Worm (Caenorhabditis elegans): Measurements from ENCODE around the gene tag-153.

The tag-153 gene

DNA sequence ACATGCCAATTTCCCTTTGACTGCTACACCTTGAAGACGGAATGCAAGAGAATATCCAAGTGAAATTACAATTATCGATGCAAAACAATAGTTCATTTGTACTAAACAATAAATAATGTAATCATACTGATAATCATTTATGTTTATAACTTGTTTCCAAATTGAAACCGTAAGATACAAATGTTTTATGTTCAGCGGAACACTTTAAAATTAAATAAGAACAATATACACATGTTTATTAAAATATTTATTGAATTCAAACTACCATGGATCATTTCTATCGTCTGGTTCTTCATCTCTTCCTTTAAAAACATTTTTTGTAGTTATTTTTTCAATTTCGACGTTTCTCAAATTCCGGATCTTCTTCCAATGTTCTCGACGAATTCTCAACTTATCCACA, 32.5 kb downstream of the tag-153 start, which contains the start of gene ttr-40:
TSS of gene ttr-40 (minus strand) at position 101 of the 400 bp plus-strand sequence.
- TF ChIP-seq daf-12 (tag; optimal IDR thresholded peaks at IDR 0.05) (no peak), nhr-25 (tag; optimal IDR thresholded peaks at IDR 0.05) (no peak), fkh-2 (tag; optimal IDR thresholded peaks at IDR 0.05) (no peak), nhr-237 (tag; optimal IDR thresholded peaks at IDR 0.05) (no peak), nhr-28 (tag; optimal IDR thresholded peaks at IDR 0.05) (no peak)

DNA sequence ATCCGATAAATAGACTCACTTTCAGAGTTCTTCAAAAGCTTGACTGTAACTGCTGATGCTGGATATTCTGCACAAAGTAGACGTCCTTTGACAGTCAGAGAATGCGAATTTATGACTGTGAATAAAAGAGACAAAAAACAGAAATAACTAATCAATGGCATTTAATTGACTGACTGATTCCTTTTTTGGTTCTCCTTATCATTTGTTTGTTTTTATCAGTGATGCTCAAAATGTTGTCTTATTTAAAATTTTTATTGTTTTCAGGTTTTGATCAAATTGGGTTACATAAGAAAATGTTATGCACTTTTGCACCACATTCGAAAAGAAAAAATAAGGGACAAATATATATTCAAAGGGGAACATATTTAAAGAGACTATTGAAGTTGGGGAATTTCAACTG, 33.5 kb downstream of the tag-153 start, which contains the start of gene ttr-49:
TSS of gene ttr-49 (minus strand) at position 171 of the 400 bp plus-strand sequence.
- TF ChIP-seq egl-27 (tag; optimal IDR thresholded peaks at IDR 0.05) (no peak), elt-2 (tag; optimal IDR thresholded peaks at IDR 0.05) (peak; percentile 64), pqm-1 (tag; optimal IDR thresholded peaks at IDR 0.05) (peak; percentile 24)

DNA sequence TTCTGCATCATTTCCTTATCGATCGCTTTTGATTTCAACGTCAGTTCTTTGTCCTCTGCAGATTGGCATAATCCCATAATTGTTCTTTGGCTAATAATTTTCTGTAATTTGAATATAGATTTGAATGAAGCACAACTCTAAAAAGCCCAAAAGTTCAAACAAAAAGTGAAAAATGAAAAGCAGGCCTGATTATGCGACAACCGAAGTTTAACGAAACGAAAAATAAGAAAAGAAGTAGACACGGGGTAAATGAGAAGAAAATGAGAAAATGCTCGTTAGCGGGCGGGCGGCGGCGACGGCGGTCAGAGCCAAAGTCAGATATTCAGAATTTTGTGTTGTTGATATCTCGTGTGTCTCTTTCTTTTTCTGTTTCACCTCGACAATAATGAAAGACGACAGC, 36.8 kb downstream of the tag-153 start, which contains the start of gene gpa-3:
TSS of gene gpa-3 (minus strand) at position 101 of the 400 bp plus-strand sequence.
- no peak for TF ChIP-seq lin-39 (tag; optimal IDR thresholded peaks at IDR 0.05)
- TF ChIP-seq ZK546.5 (tag; optimal IDR thresholded peaks at IDR 0.05), result no peak
- TF ChIP-seq tbx-2 (tag; optimal IDR thresholded peaks at IDR 0.05), result no peak
- no peak for TF ChIP-seq ceh-16 (tag; optimal IDR thresholded peaks at IDR 0.05)
- no peak for TF ChIP-seq lin-15B (tag; optimal IDR thresholded peaks at IDR 0.05)
- no peak for TF ChIP-seq elt-3 (tag; optimal IDR thresholded peaks at IDR 0.05)
- no peak for TF ChIP-seq egl-5 (tag; optimal IDR thresholded peaks at IDR 0.05)
- no peak for TF ChIP-seq nhr-77 (tag; optimal IDR thresholded peaks at IDR 0.05)
- no peak for TF ChIP-seq nhr-237 (tag; optimal IDR thresholded peaks at IDR 0.05)

DNA sequence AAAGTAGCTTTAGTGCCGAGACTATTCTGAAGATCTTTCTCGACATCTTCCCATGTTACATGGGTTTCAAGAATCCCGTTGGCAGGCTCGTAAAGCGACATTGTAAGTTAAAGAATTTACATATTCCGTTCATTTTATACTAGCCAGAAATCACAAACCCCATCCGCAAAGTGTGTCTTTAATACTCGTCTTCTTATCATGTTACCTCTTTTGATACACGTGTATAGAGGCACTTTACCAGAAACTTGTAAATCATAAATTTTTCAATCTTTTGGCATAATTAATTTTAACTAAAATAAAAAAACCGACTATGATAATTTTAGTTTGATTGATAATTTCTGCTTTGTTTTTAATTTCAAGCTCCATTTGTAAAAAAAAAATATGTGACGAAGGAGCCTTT, 48.1 kb downstream of the tag-153 start, which contains the start of gene E02C12.6:
TSS of gene E02C12.6 (minus strand) at position 101 of the 400 bp plus-strand sequence.
- TF ChIP-seq elt-2 (tag; optimal IDR thresholded peaks at IDR 0.05) (no peak), zag-1 (tag; optimal IDR thresholded peaks at IDR 0.05) (no peak)

DNA sequence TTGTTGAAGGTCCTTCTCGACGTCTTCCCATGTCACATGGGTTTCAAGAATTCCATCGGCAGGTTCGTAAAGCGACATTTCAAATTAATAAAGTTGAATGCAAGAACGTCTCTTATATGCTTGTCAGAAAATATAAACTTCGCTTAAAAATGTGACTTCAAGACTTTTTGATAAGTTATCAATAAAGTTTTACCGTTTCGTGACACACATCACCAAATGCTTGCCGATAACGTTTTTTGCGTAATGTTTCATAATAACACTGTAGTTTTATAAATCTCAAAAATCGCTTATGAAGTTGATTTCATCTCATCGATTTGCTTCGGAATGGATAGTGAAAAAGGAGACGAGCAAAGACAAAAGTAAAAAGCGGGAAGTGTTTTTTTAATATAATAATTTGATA, 50.6 kb downstream of the tag-153 start, which contains the start of gene E02C12.8:
TSS of gene E02C12.8 (minus strand) at position 141 of the 400 bp plus-strand sequence.
- TF ChIP-seq snpc-4 (tag; optimal IDR thresholded peaks at IDR 0.05) (no peak), elt-2 (tag; optimal IDR thresholded peaks at IDR 0.05) (peak; percentile 85), pqm-1 (tag; optimal IDR thresholded peaks at IDR 0.05) (peak; percentile 75)

DNA sequence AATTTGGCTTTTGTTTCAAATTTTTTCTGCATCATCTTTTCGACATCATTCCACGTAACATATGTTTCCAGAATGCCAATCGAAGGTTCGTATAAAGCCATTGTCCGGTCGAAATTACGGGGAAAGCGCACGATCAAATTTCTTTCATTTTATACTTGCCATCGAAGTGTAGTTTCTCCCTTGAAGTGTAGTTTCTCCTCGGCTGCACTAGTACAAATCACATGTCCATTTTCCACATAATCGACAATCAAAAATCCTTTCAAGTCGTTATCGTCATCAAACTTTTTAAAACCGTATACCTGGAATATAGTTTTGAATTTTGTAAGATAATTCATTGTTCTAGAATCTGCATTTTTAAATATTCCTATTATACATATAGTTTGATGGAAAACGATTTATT, 52.5 kb downstream of the tag-153 start, which contains the start of gene E02C12.9:
TSS of gene E02C12.9 (minus strand) at position 101 of the 400 bp plus-strand sequence.
- TF ChIP-seq mdl-1 (tag; optimal IDR thresholded peaks at IDR 0.05) (no peak), tbx-2 (tag; optimal IDR thresholded peaks at IDR 0.05) (no peak), R02D3.7 (tag; optimal IDR thresholded peaks at IDR 0.05) (no peak), elt-1 (tag; optimal IDR thresholded peaks at IDR 0.05) (no peak), nhr-77 (tag; optimal IDR thresholded peaks at IDR 0.05) (no peak), elt-3 (tag; optimal IDR thresholded peaks at IDR 0.05) (no peak)

DNA sequence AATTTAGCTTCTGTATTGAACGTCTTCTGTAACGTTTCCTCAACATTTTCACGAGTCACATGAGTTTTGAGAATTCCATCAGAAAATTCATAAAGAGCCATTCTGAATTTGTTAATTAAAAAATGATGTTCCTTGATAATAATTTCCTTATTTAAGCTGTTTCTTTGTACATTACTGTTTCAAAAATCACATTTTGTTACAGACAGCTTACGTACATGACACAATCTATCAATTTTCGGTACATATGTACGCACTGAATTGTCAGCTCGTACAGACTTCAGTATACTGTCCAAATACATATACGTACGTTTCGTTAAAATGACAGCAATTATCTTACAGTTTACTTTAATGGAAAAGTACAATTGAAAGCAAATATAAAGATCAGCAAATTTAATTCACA, 53.5 kb downstream of the tag-153 start, which contains the start of gene E02C12.19:
TSS of gene E02C12.19 (minus strand) at position 101 of the 400 bp plus-strand sequence.
- TF ChIP-seq eor-1 (tag; optimal IDR thresholded peaks at IDR 0.05) (no peak), nhr-77 (tag; optimal IDR thresholded peaks at IDR 0.05) (no peak), mdl-1 (tag; optimal IDR thresholded peaks at IDR 0.05) (no peak), unc-62 (GFP tag; optimal IDR thresholded peaks at IDR 0.05) (no peak), ama-1 (optimal IDR thresholded peaks at IDR 0.05) (no peak), mml-1 (tag; optimal IDR thresholded peaks at IDR 0.05) (no peak), ceh-9 (tag; optimal IDR thresholded peaks at IDR 0.05) (no peak), jun-1 (tag; optimal IDR thresholded peaks at IDR 0.05) (no peak)
